Fruit fly (Drosophila melanogaster): ENCODE results near the gene msd5.
A peak's percentile ranks its signal among the peaks of the same experiment; 100 is the strongest.

msd5 gene

DNA sequence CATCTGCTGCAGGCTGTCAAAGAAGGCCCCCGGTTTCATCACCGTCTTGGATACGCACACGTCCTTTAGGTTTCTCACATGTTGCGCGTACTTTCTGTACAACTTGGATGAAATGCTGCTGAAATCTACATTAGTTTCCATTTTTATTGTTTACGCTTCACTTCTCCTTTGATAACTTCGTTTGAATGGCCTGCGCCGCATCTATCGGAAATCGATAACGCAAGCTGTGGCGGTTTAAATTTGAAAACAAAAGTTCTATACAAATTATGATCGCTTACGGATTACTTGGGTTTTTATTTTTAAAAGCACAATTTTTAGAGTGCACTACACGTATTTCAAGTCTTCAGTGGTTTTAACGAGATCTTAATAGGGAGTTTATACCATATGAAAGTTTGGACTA, at the start of gene msd5:
Gene msd5, minus strand, starts transcription at position 174 of the 400 bp plus-strand sequence.
- TF ChIP-seq dan (GFP tag; IDR thresholded peaks at IDR 0.05): no peak
- TF ChIP-seq bbx (GFP tag; IDR thresholded peaks at IDR 0.05; ENCODE audit: partially characterized antibody): peak; percentile 30; the same call in 1 of the 2 replicates
- TF ChIP-seq pzg (GFP tag; optimal IDR thresholded peaks at IDR 0.05): peak; percentile 28
- TF ChIP-seq phol (tag; optimal IDR thresholded peaks at IDR 0.05): peak; percentile 10
- peak; percentile 47 for TF ChIP-seq CG13287 (GFP tag; IDR thresholded peaks at IDR 0.05; ENCODE audit: partially characterized antibody)
- peak; percentile 66 for TF ChIP-seq CG7963 (GFP tag; IDR thresholded peaks at IDR 0.05; ENCODE audit: partially characterized antibody)
- no peak for TF ChIP-seq CG3163 (GFP tag; optimal IDR thresholded peaks at IDR 0.05)
- TF ChIP-seq CG2116 (GFP tag; optimal IDR thresholded peaks at IDR 0.05): peak; percentile 28
- peak; percentile 34; the same call in 1 of the 2 replicates for TF ChIP-seq unc-4 (GFP tag; IDR thresholded peaks at IDR 0.05; ENCODE audit: partially characterized antibody)
- no peak for TF ChIP-seq Nf-YC (tag; optimal IDR thresholded peaks at IDR 0.05)
- TF ChIP-seq amos (GFP tag; IDR thresholded peaks at IDR 0.05; ENCODE audit: partially characterized antibody): peak; percentile 14; the same call in 1 of the 2 replicates
- TF ChIP-seq nerfin-2 (GFP tag; IDR thresholded peaks at IDR 0.05; ENCODE audit: partially characterized antibody): peak; percentile 55; the same call in 1 of the 2 replicates
- no peak for TF ChIP-seq gt (GFP tag; IDR thresholded peaks at IDR 0.05)
- no peak for TF ChIP-seq Sry-δ (GFP tag; optimal IDR thresholded peaks at IDR 0.05)
- peak; percentile 24 for TF ChIP-seq gfzf (GFP tag; optimal IDR thresholded peaks at IDR 0.05)
- TF ChIP-seq lbe (GFP tag; optimal IDR thresholded peaks at IDR 0.05): no peak
- TF ChIP-seq Dp (GFP tag; optimal IDR thresholded peaks at IDR 0.05): peak; percentile 92
- no peak for TF ChIP-seq fd64A (GFP tag; optimal IDR thresholded peaks at IDR 0.05)
- 0 out of 3 replicates have a peak, but pooled peaks have one; percentile 47 for TF ChIP-seq hb (GFP tag; IDR thresholded peaks at IDR 0.05; ENCODE audit: partially characterized antibody)
- peak; percentile 1 for TF ChIP-seq CG9797 (GFP tag; optimal IDR thresholded peaks at IDR 0.05)
- peak; percentile 66 for TF ChIP-seq CG34224 (GFP tag; IDR thresholded peaks at IDR 0.05; ENCODE audit: partially characterized antibody)
- TF ChIP-seq ato (GFP tag; IDR thresholded peaks at IDR 0.05; ENCODE audit: partially characterized antibody): peak; percentile 54; the same call in 1 of the 2 replicates
- peak; percentile 53 for TF ChIP-seq Scr (GFP tag; IDR thresholded peaks at IDR 0.05; ENCODE audit: partially characterized antibody)
- TF ChIP-seq chinmo (GFP tag; IDR thresholded peaks at IDR 0.05; ENCODE audit: partially characterized antibody): 0 out of 4 replicates have a peak, but pooled peaks have one; percentile 62
- TF ChIP-seq Hr51 (GFP tag; optimal IDR thresholded peaks at IDR 0.05): no peak
- peak; percentile 62; the same call in 2 of the 4 replicates for TF ChIP-seq Dll (GFP tag; IDR thresholded peaks at IDR 0.05; ENCODE audit: partially characterized antibody)
- TF ChIP-seq ftz-f1 (GFP tag; optimal IDR thresholded peaks at IDR 0.05): no peak
- no peak for TF ChIP-seq Hr3 (GFP tag; optimal IDR thresholded peaks at IDR 0.05)
- peak; percentile 42; the same call in 2 of the 3 replicates for TF ChIP-seq CG14860 (GFP tag; IDR thresholded peaks at IDR 0.05; ENCODE audit: partially characterized antibody)
- peak; percentile 96 for TF ChIP-seq E2f2 (GFP tag; IDR thresholded peaks at IDR 0.05)
- no peak for TF ChIP-seq bsh (GFP tag; optimal IDR thresholded peaks at IDR 0.05)
- TF ChIP-seq Dref (GFP tag; IDR thresholded peaks at IDR 0.05): peak; percentile 73
- peak; percentile 21; the same call in 1 of the 2 replicates for TF ChIP-seq hbn (GFP tag; IDR thresholded peaks at IDR 0.05; ENCODE audit: partially characterized antibody)
- peak; percentile 67; the same call in 2 of the 3 replicates for TF ChIP-seq CG6791 (GFP tag; IDR thresholded peaks at IDR 0.05; ENCODE audit: partially characterized antibody)
- TF ChIP-seq HLH4C (GFP tag; IDR thresholded peaks at IDR 0.05; ENCODE audit: partially characterized antibody): peak; percentile 77
- TF ChIP-seq tna (GFP tag; IDR thresholded peaks at IDR 0.05; ENCODE audit: partially characterized antibody): no peak
- TF ChIP-seq sna (GFP tag; IDR thresholded peaks at IDR 0.05; ENCODE audit: partially characterized antibody): peak; percentile 39; the same call in 1 of the 2 replicates
- TF ChIP-seq zen2 (GFP tag; IDR thresholded peaks at IDR 0.05; ENCODE audit: partially characterized antibody): 0 out of 3 replicates have a peak, but pooled peaks have one; percentile 52
- peak; percentile 42 for TF ChIP-seq Myb (GFP tag; optimal IDR thresholded peaks at IDR 0.05)

All from whole organism, embryonic.